Fruit fly (Drosophila melanogaster) whole organism, embryonic: ENCODE data around the gene CG8034.

Experiments
- Atf-2 ChIP-seq: fragments of 200-800 bp; sonication (Bioruptor generic); optimal IDR thresholded peaks from 2 replicates; lab custom pipeline; 2016; ENCODE audit warnings: missing biosample characterization, missing genetic modification characterization
- Atf6 ChIP-seq: fragments of 200-800 bp; sonication (Bioruptor generic); IDR thresholded peaks from 2 replicates; pipeline ENCODE4 v1.3.6; 2022; ENCODE audit warnings: missing biosample characterization, missing genetic modification characterization
- CG10543 ChIP-seq: fragments of 200-800 bp; sonication (Bioruptor generic); optimal IDR thresholded peaks from 3 replicates; lab custom pipeline; 2017; ENCODE audit warnings: missing biosample characterization, mild to moderate bottlenecking, missing genetic modification characterization, moderate library complexity
- CG10565 ChIP-seq: fragments of 200-800 bp; sonication (Bioruptor generic); optimal IDR thresholded peaks from 3 replicates; lab custom pipeline; 2016; ENCODE audit warnings: missing biosample characterization, mild to moderate bottlenecking, missing genetic modification characterization
- CG10959 ChIP-seq: fragments of 200-800 bp; sonication (Bioruptor generic); IDR thresholded peaks from 2 replicates; pipeline ENCODE4 v1.3.6; 2022; ENCODE audit warnings: missing biosample characterization, missing genetic modification characterization
- CG11247 ChIP-seq: fragments of 200-800 bp; sonication (Bioruptor generic); IDR thresholded peaks from 2 replicates; pipeline ENCODE4 v1.3.6; 2022; ENCODE audit warnings: missing biosample characterization, missing genetic modification characterization
- CG11398 ChIP-seq: fragments of 200-800 bp; sonication (Bioruptor generic); optimal IDR thresholded peaks from 2 replicates; lab custom pipeline; 2016; ENCODE audit warnings: missing biosample characterization, missing genetic modification characterization
- CG12942 ChIP-seq: fragments of 200-800 bp; sonication (Bioruptor generic); optimal IDR thresholded peaks from 3 replicates; lab custom pipeline; 2016; ENCODE audit warnings: missing biosample characterization, missing genetic modification characterization
- CG13775 ChIP-seq: fragments of 200-800 bp; sonication (Bioruptor generic); optimal IDR thresholded peaks from 3 replicates; lab custom pipeline; 2017; ENCODE audit warnings: missing biosample characterization, mild to moderate bottlenecking, missing genetic modification characterization
- CG15011 ChIP-seq: fragments of 200-800 bp; sonication (Bioruptor generic); optimal IDR thresholded peaks from 3 replicates; lab custom pipeline; 2018; ENCODE audit warnings: missing biosample characterization, mild to moderate bottlenecking, missing genetic modification characterization
- CG1603 ChIP-seq: fragments of 200-800 bp; sonication (Bioruptor generic); optimal IDR thresholded peaks from 2 replicates; lab custom pipeline; 2019; ENCODE audit warnings: missing biosample characterization, mild to moderate bottlenecking, missing genetic modification characterization, moderate library complexity
- CG17612 ChIP-seq: fragments of 200-800 bp; sonication (Bioruptor generic); IDR thresholded peaks from 2 replicates; pipeline ENCODE4 v1.3.6; 2022; ENCODE audit warnings: missing biosample characterization, missing genetic modification characterization
- CG18599 ChIP-seq: fragments of 200-800 bp; sonication (Bioruptor generic); optimal IDR thresholded peaks from 3 replicates; lab custom pipeline; 2017; ENCODE audit warnings: missing biosample characterization, missing genetic modification characterization, mild to moderate bottlenecking, moderate library complexity, missing genetic modification reagents
- CG2199 ChIP-seq: fragments of 200-800 bp; sonication (Bioruptor generic); IDR thresholded peaks from 3 replicates; pipeline ENCODE4 v1.3.6; 2022; ENCODE audit warnings: missing biosample characterization, missing genetic modification characterization
- CG3838 ChIP-seq: fragments of 200-800 bp; sonication (Bioruptor generic); optimal IDR thresholded peaks from 3 replicates; lab custom pipeline; 2016; ENCODE audit warnings: missing biosample characterization, missing genetic modification characterization
- CG3847 ChIP-seq: fragments of 200-800 bp; sonication (Bioruptor generic); IDR thresholded peaks from 2 replicates; pipeline ENCODE4 v1.3.6; 2022; ENCODE audit warnings: missing biosample characterization, missing genetic modification characterization
- CG5953 ChIP-seq: fragments of 200-800 bp; sonication (Bioruptor generic); IDR thresholded peaks from 2 replicates; pipeline ENCODE4 v1.3.6; 2022; ENCODE audit warnings: missing biosample characterization, missing genetic modification characterization
- CG6689 ChIP-seq: fragments of 200-800 bp; sonication (Bioruptor generic); IDR thresholded peaks from 2 replicates; pipeline ENCODE4 v1.3.6; 2022; ENCODE audit warnings: missing biosample characterization, missing genetic modification characterization
- CG6765 ChIP-seq: fragments of 200-800 bp; sonication (Bioruptor generic); optimal IDR thresholded peaks from 3 replicates; lab custom pipeline; 2017; ENCODE audit warnings: missing biosample characterization, mild to moderate bottlenecking, missing genetic modification characterization
- CG7745 ChIP-seq: fragments of 200-800 bp; sonication (Bioruptor generic); optimal IDR thresholded peaks from 2 replicates; lab custom pipeline; 2018; ENCODE audit warnings: missing biosample characterization, mild to moderate bottlenecking, missing genetic modification characterization, moderate library complexity
- CG8359 ChIP-seq: fragments of 200-800 bp; sonication (Bioruptor generic); optimal IDR thresholded peaks from 2 replicates; lab custom pipeline; 2017; ENCODE audit warnings: missing biosample characterization, mild to moderate bottlenecking, missing genetic modification characterization, borderline replicate concordance
- CG8478 ChIP-seq: fragments of >200 bp; optimal IDR thresholded peaks from 2 replicates; lab custom pipeline; 2018
- CG8944 ChIP-seq: fragments of 200-800 bp; sonication (Bioruptor generic); optimal IDR thresholded peaks from 3 replicates; lab custom pipeline; 2016; ENCODE audit warnings: missing biosample characterization, missing genetic modification characterization
- Deaf1 ChIP-seq: fragments of 200-800 bp; optimal IDR thresholded peaks from 3 replicates; lab custom pipeline; 2019; ENCODE audit warnings: missing biosample characterization, mild to moderate bottlenecking, missing genetic modification characterization, moderate library complexity
- Drgx ChIP-seq: fragments of 200-800 bp; sonication (Bioruptor generic); IDR thresholded peaks from 2 replicates; pipeline ENCODE4 v1.3.6; 2022; ENCODE audit warnings: missing biosample characterization, missing genetic modification characterization
- HLHmδ ChIP-seq: fragments of 200-800 bp; sonication (Bioruptor generic); optimal IDR thresholded peaks from 2 replicates; lab custom pipeline; 2018; ENCODE audit warnings: missing biosample characterization, mild to moderate bottlenecking, missing genetic modification characterization, moderate library complexity
- Hr78 ChIP-seq, 2 experiments: fragments of 200-800 bp in 1 of 2; fragments of >200 bp in 1 of 2; sonication (Bioruptor generic) in 1 of 2; optimal IDR thresholded peaks; 2 replicates each; lab custom pipeline; 2017 to 2019; ENCODE audit warnings: missing biosample characterization in 2 of 2, missing genetic modification characterization in 2 of 2, mild to moderate bottlenecking in 1 of 2, moderate library complexity in 1 of 2
- Sin3A ChIP-seq: fragments of >200 bp; optimal IDR thresholded peaks from 2 replicates; lab custom pipeline; 2018
- Spps ChIP-seq: fragments of 200-800 bp; sonication (Bioruptor generic); optimal IDR thresholded peaks from 2 replicates; lab custom pipeline; 2018; ENCODE audit warnings: missing biosample characterization, mild to moderate bottlenecking, missing genetic modification characterization
- aop ChIP-seq: fragments of 200-800 bp; sonication (Bioruptor generic); IDR thresholded peaks from 2 replicates; pipeline ENCODE4 v1.3.6; 2022; ENCODE audit warnings: missing biosample characterization, missing genetic modification characterization
- bigmax ChIP-seq: fragments of 200-800 bp; sonication (Bioruptor generic); optimal IDR thresholded peaks from 2 replicates; lab custom pipeline; 2018; ENCODE audit warnings: missing biosample characterization, mild to moderate bottlenecking, missing genetic modification characterization
- croc ChIP-seq: fragments of 200-800 bp; sonication (Bioruptor generic); conservative IDR thresholded peaks from 3 replicates; pipeline ENCODE4 v1.3.6; 2022; ENCODE audit warnings: missing biosample characterization, missing genetic modification characterization
- gem ChIP-seq: fragments of 200-800 bp; sonication (Bioruptor generic); optimal IDR thresholded peaks from 2 replicates; lab custom pipeline; 2019; ENCODE audit warnings: missing biosample characterization, mild to moderate bottlenecking, missing genetic modification characterization, moderate library complexity
- gsb ChIP-seq: fragments of 200-800 bp; sonication (Bioruptor generic); IDR thresholded peaks from 2 replicates; pipeline ENCODE4 v1.3.6; 2022; ENCODE audit warnings: missing biosample characterization, missing genetic modification characterization
- gt ChIP-seq: fragments of 200-800 bp; sonication (Bioruptor generic); IDR thresholded peaks from 2 replicates; pipeline ENCODE4 v1.3.6; 2022; ENCODE audit warnings: missing biosample characterization, missing genetic modification characterization
- hkb ChIP-seq, 2 experiments: fragments of 200-800 bp in 1 of 2; fragments of >200 bp in 1 of 2; sonication (Bioruptor generic) in 1 of 2; IDR thresholded peaks in 1 of 2; optimal IDR thresholded peaks in 1 of 2; 2 replicates each; pipeline versions ENCODE4 v1.3.6 to Lab custom; 2017 to 2022; ENCODE audit warnings: missing biosample characterization in 1 of 2, missing genetic modification characterization in 1 of 2
- jigr1 ChIP-seq: fragments of 200-800 bp; sonication (Bioruptor generic); IDR thresholded peaks from 3 replicates; pipeline ENCODE4 v1.3.6; 2022; ENCODE audit warnings: missing biosample characterization, missing genetic modification characterization
- lmd ChIP-seq: fragments of 200-800 bp; sonication (Bioruptor generic); IDR thresholded peaks from 2 replicates; pipeline ENCODE4 v1.3.6; 2022; ENCODE audit warnings: missing biosample characterization, missing genetic modification characterization
- mld ChIP-seq: fragments of 200-800 bp; sonication (Bioruptor generic); IDR thresholded peaks from 3 replicates; pipeline ENCODE4 v1.3.6; 2022; ENCODE audit warnings: missing biosample characterization, missing genetic modification characterization; ENCODE audit not compliant: partially characterized antibody
- onecut ChIP-seq: fragments of 200-800 bp; sonication (Bioruptor generic); IDR thresholded peaks from 2 replicates; pipeline ENCODE4 v1.3.6; 2022; ENCODE audit warnings: missing biosample characterization, missing genetic modification characterization
- peb ChIP-seq: fragments of 200-800 bp; sonication (Bioruptor generic); IDR thresholded peaks from 2 replicates; pipeline ENCODE4 v1.3.6; 2022; ENCODE audit warnings: missing biosample characterization, missing genetic modification characterization
- pho ChIP-seq: fragments of 200-800 bp; sonication (Bioruptor generic); optimal IDR thresholded peaks from 2 replicates; lab custom pipeline; 2016; ENCODE audit warnings: missing biosample characterization, missing genetic modification characterization
- sc ChIP-seq, 3 experiments: fragments of >200 bp in 2 of 3; fragments of 200-800 bp in 1 of 3; sonication (Bioruptor generic) in 1 of 3; optimal IDR thresholded peaks; 2 replicates in 2 of 3; 3 replicates in 1 of 3; lab custom pipeline; 2017; ENCODE audit warnings: mild to moderate bottlenecking in 1 of 3, missing biosample characterization in 1 of 3, missing genetic modification characterization in 1 of 3, missing genetic modification reagents in 1 of 3
- stwl ChIP-seq: fragments of 200-800 bp; sonication (Bioruptor generic); optimal IDR thresholded peaks from 3 replicates; lab custom pipeline; 2018; ENCODE audit warnings: missing biosample characterization, mild to moderate bottlenecking, missing genetic modification characterization, moderate library complexity
- tio ChIP-seq: fragments of 200-800 bp; sonication (Bioruptor generic); optimal IDR thresholded peaks from 2 replicates; lab custom pipeline; 2017; ENCODE audit warnings: missing biosample characterization, missing genetic modification characterization, inconsistent platforms
- trh ChIP-seq: fragments of 200-800 bp; sonication (Bioruptor generic); optimal IDR thresholded peaks from 2 replicates; lab custom pipeline; 2016; ENCODE audit warnings: missing biosample characterization, missing genetic modification characterization
- tx ChIP-seq: fragments of 200-800 bp; sonication (Bioruptor generic); optimal IDR thresholded peaks from 2 replicates; lab custom pipeline; 2016; ENCODE audit warnings: missing biosample characterization, missing genetic modification characterization
- wdn ChIP-seq: fragments of 200-800 bp; sonication (Bioruptor generic); IDR thresholded peaks from 2 replicates; pipeline ENCODE4 v1.3.6; 2022; ENCODE audit warnings: missing biosample characterization, missing genetic modification characterization

CG8034 gene

DNA sequence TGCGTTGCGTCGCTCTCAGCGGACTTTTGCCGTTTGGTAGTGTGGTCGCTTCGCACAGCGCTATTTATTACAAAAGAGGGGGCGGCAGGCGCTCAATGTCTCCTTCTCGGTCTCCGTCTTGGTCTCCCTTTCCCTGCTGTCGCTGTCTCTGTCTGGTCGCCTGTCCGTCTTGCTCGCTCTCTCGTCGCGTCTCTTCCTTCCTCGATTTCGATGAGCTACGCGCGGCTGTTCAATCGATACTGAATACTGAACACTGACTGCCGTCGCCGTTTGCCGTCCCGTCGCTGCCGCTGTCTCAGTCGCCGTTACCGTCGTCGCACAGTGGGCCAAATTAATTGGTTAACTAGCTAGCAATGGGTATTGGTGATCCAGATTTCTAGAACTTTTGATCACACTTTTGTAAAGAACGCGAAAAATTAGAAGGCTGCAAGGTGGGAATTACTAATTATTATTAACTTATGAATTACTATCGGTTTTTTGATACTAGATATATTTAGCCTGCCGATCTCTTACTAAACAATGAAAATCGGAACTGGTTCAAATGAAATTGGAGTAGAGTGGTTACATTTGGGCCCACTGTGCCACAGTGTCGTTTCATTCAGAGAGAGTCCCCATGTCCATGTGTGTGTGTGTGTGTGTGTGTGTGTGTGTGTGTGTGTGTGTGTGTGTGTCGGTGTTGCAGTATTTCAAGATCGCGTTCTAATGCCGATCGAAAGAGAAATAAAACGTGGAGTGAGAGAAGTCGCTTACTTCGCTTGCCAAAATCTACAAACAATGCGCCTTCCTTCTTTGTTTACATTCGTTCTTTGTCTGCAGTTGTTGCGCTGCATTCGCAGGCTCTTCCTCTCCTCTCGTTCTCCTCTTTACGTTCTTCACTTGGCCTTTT lies at the start of gene CG8034 (continued):
- no peak for TF ChIP-seq Sin3A (lab: Kevin White, UChicago)
- TF ChIP-seq Drgx (GFP tag; lab: Robert Waterston, UW): peak; percentile 96
- TF ChIP-seq CG5953: peak; percentile 69
- TF ChIP-seq CG8478: no peak
- TF ChIP-seq lmd (GFP tag; lab: Robert Waterston, UW): peak; percentile 97
- no peak for TF ChIP-seq sc (optimal IDR thresholded peaks at IDR 0.05; lab: Kevin White, UChicago)
- TF ChIP-seq sc (GFP tag; optimal IDR thresholded peaks at IDR 0.05; lab: Kevin White, UChicago): peak; percentile 93
- peak in 1 of 2 experiments; percentile 88 for TF ChIP-seq Hr78 (GFP tag; optimal IDR thresholded peaks at IDR 0.05; lab: Kevin White, UChicago)
- TF ChIP-seq bigmax (GFP tag; lab: Kevin White, UChicago): peak; percentile 50
- peak; percentile 94 for TF ChIP-seq CG6765 (GFP tag; lab: Kevin White, UChicago)
- peak; percentile 94 for TF ChIP-seq tx (GFP tag; lab: Kevin White, UChicago)
- peak; percentile 68 for TF ChIP-seq HLHmδ (GFP tag; lab: Kevin White, UChicago)
- no peak for TF ChIP-seq mld (GFP tag; lab: Robert Waterston, UW)
- peak; percentile 93 for TF ChIP-seq trh
- TF ChIP-seq croc: peak; percentile 94
- peak; percentile 98 for TF ChIP-seq CG18599 (GFP tag; lab: Kevin White, UChicago)
- TF ChIP-seq gem (tag; lab: Kevin White, UChicago): peak; percentile 99
- TF ChIP-seq aop (GFP tag; lab: Robert Waterston, UW): no peak
- peak; percentile 14 for TF ChIP-seq CG7745 (tag; lab: Kevin White, UChicago)
- TF ChIP-seq wdn (GFP tag; lab: Robert Waterston, UW): peak; percentile 87
- TF ChIP-seq CG8944 (GFP tag; lab: Kevin White, UChicago): peak; percentile 91
- TF ChIP-seq CG17612 (GFP tag; lab: Robert Waterston, UW): peak; percentile 72
- peak; percentile 87 for TF ChIP-seq CG11398 (GFP tag; lab: Kevin White, UChicago)
- peak; percentile 90 for TF ChIP-seq CG11247 (GFP tag; lab: Robert Waterston, UW)
- peak; percentile 90 for TF ChIP-seq CG10959 (GFP tag; lab: Robert Waterston, UW)
- TF ChIP-seq CG10543 (GFP tag; lab: Kevin White, UChicago): peak; percentile 99
- peak; percentile 97 for TF ChIP-seq CG3847
- TF ChIP-seq CG2199: 0 out of 3 replicates have a peak, but pooled peaks have one; percentile 61
- peak; percentile 67 for TF ChIP-seq CG10565 (GFP tag; lab: Kevin White, UChicago)
- TF ChIP-seq CG3838 (GFP tag; lab: Kevin White, UChicago): peak; percentile 82
- peak; percentile 96 for TF ChIP-seq Atf6
- TF ChIP-seq Atf-2 (GFP tag; lab: Kevin White, UChicago): peak; percentile 94
- peak; percentile 90 for TF ChIP-seq peb (GFP tag; lab: Robert Waterston, UW)
- TF ChIP-seq onecut (GFP tag; lab: Robert Waterston, UW): peak; percentile 89
- TF ChIP-seq jigr1 (GFP tag; lab: Robert Waterston, UW): peak; percentile 92
- peak; percentile 90 for TF ChIP-seq Spps (tag; lab: Kevin White, UChicago)
- TF ChIP-seq CG6689 (GFP tag; lab: Robert Waterston, UW): peak; percentile 96
- peak; percentile 96 for TF ChIP-seq CG13775 (GFP tag; lab: Kevin White, UChicago)
- TF ChIP-seq CG8359: peak; percentile 92
- TF ChIP-seq tio (GFP tag; lab: Kevin White, UChicago): peak; percentile 96
- TF ChIP-seq Deaf1 (tag; lab: Kevin White, UChicago): peak; percentile 84
- peak; percentile 90 for TF ChIP-seq gt
- peak; percentile 89 for TF ChIP-seq CG1603 (tag; lab: Kevin White, UChicago)
- peak; percentile 97 for TF ChIP-seq pho (GFP tag; lab: Kevin White, UChicago)
- peak; percentile 96 for TF ChIP-seq CG15011
- TF ChIP-seq hkb (optimal IDR thresholded peaks at IDR 0.05; lab: Kevin White, UChicago): peak; percentile 46
- TF ChIP-seq hkb (GFP tag; IDR thresholded peaks at IDR 0.05; lab: Robert Waterston, UW): peak; percentile 95
- peak; percentile 26 for TF ChIP-seq stwl
- peak; percentile 92 for TF ChIP-seq gsb (GFP tag; lab: Robert Waterston, UW)
- peak; percentile 95 for TF ChIP-seq CG12942
